Fruit fly (Drosophila melanogaster): ENCODE results near the gene Mhcl.

Gene Mhcl

dm6 chr3R:16049369-16049768 lies 49.2 kb downstream of the Mhcl start, which contains the start of the genes IKKbeta and CG5013:
IKKbeta (minus strand) TSS chr3R:16049421.
CG5013 (plus strand) TSS chr3R:16049670.
- TF ChIP-seq CG6654 (GFP tag; optimal IDR thresholded peaks at IDR 0.05) (no peak), Meics (GFP tag; optimal IDR thresholded peaks at IDR 0.05) (peak; percentile 17), CG17802 (tag; optimal IDR thresholded peaks at IDR 0.05) (no peak), maf-S (GFP tag; optimal IDR thresholded peaks at IDR 0.05) (peak; percentile 15), ac (GFP tag; optimal IDR thresholded peaks at IDR 0.05) (no peak), CG12659 (GFP tag; optimal IDR thresholded peaks at IDR 0.05) (peak; percentile 75), CG8290 (GFP tag; optimal IDR thresholded peaks at IDR 0.05) (no peak), CG8290 (tag; optimal IDR thresholded peaks at IDR 0.05) (peak in 1 of 2 experiments; percentile 55), seq (GFP tag; IDR thresholded peaks at IDR 0.05) (peak; percentile 53; the same call in 1 of the 2 replicates), CkIIα-i1 (GFP tag; IDR thresholded peaks at IDR 0.05) (no peak), tgo (GFP tag; IDR thresholded peaks at IDR 0.05) (peak; percentile 28; the same call in 1 of the 3 replicates), CG18599 (GFP tag; optimal IDR thresholded peaks at IDR 0.05) (no peak), Atf6 (GFP tag; IDR thresholded peaks at IDR 0.05) (no peak), cwo (GFP tag; optimal IDR thresholded peaks at IDR 0.05) (no peak), CG15696 (tag; optimal IDR thresholded peaks at IDR 0.05) (no peak), CG11504 (tag; optimal IDR thresholded peaks at IDR 0.05) (peak; percentile 53), CG6683 (GFP tag; optimal IDR thresholded peaks at IDR 0.05) (no peak), fu2 (GFP tag; optimal IDR thresholded peaks at IDR 0.05) (peak; percentile 43), CG14860 (GFP tag; IDR thresholded peaks at IDR 0.05; ENCODE audit: partially characterized antibody) (peak; percentile 85), Sry-δ (GFP tag; optimal IDR thresholded peaks at IDR 0.05) (peak; percentile 98), CG3847 (GFP tag; IDR thresholded peaks at IDR 0.05) (peak; percentile 45; the same call in 1 of the 2 replicates), gsb-n (tag; optimal IDR thresholded peaks at IDR 0.05) (no peak), Max (GFP tag; optimal IDR thresholded peaks at IDR 0.05) (peak; percentile 57), CG6175 (GFP tag; IDR thresholded peaks at IDR 0.05) (no peak), grau (tag; optimal IDR thresholded peaks at IDR 0.05) (peak; percentile 67), jigr1 (GFP tag; IDR thresholded peaks at IDR 0.05) (no peak), CG13775 (GFP tag; optimal IDR thresholded peaks at IDR 0.05) (peak; percentile 32), mld (GFP tag; IDR thresholded peaks at IDR 0.05; ENCODE audit: partially characterized antibody) (peak; percentile 69), CG2129 (GFP tag; IDR thresholded peaks at IDR 0.05; ENCODE audit: partially characterized antibody) (peak; percentile 57), Ssrp (tag; optimal IDR thresholded peaks at IDR 0.05) (no peak), CG7963 (GFP tag; IDR thresholded peaks at IDR 0.05; ENCODE audit: partially characterized antibody) (peak; percentile 73), dati (GFP tag; IDR thresholded peaks at IDR 0.05) (no peak), CG4707 (GFP tag; optimal IDR thresholded peaks at IDR 0.05) (no peak), stwl (tag; optimal IDR thresholded peaks at IDR 0.05) (peak; percentile 78), CG10321 (GFP tag; IDR thresholded peaks at IDR 0.05) (no peak), klu (GFP tag; IDR thresholded peaks at IDR 0.05) (peak; percentile 31; the same call in 1 of the 2 replicates), D (optimal IDR thresholded peaks at IDR 0.05) (no peak), D (GFP tag; optimal IDR thresholded peaks at IDR 0.05) (no peak), CG6765 (GFP tag; optimal IDR thresholded peaks at IDR 0.05) (no peak), dpn (GFP tag; optimal IDR thresholded peaks at IDR 0.05) (peak; percentile 67 to 68), Deaf1 (tag; optimal IDR thresholded peaks at IDR 0.05) (no peak), mirr (GFP tag; optimal IDR thresholded peaks at IDR 0.05) (no peak), peb (GFP tag; IDR thresholded peaks at IDR 0.05) (no peak), lbe (GFP tag; optimal IDR thresholded peaks at IDR 0.05) (no peak), CG30403 (GFP tag; optimal IDR thresholded peaks at IDR 0.05) (peak; percentile 70), CG8765 (GFP tag; IDR thresholded peaks at IDR 0.05) (peak; percentile 7; the same call in 1 of the 2 replicates), ewg (GFP tag; optimal IDR thresholded peaks at IDR 0.05) (no peak), Opbp (GFP tag; IDR thresholded peaks at IDR 0.05; ENCODE audit: partially characterized antibody) (peak; percentile 72; the same call in 2 of the 3 replicates), B-H1 (GFP tag; IDR thresholded peaks at IDR 0.05) (no peak), wdn (GFP tag; IDR thresholded peaks at IDR 0.05) (peak; percentile 25; the same call in 1 of the 2 replicates), slou (GFP tag; optimal IDR thresholded peaks at IDR 0.05) (peak; percentile 38)
